Worm (Caenorhabditis elegans) whole organism, L3 larva: ENCODE measurements around the gene F25F2.1.

Source experiments
- R02D3.7 ChIP-seq: fragments of 150-350 bp; optimal IDR thresholded peaks from 2 replicates; lab custom pipeline; 2014; ENCODE audit warnings: missing biosample characterization, missing genetic modification characterization
- ZK546.5 ChIP-seq: sonication (generic microtip); optimal IDR thresholded peaks from 2 replicates; lab custom pipeline; 2017; ENCODE audit warnings: missing biosample characterization, missing genetic modification characterization
- aly-2 ChIP-seq: fragments of 150-350 bp; optimal IDR thresholded peaks from 2 replicates; lab custom pipeline; 2014; ENCODE audit warnings: missing biosample characterization, missing genetic modification characterization
- ama-1 ChIP-seq: fragments of 150-350 bp; optimal IDR thresholded peaks from 2 replicates; lab custom pipeline; 2018
- ceh-16 ChIP-seq: sonication (generic microtip); optimal IDR thresholded peaks from 2 replicates; lab custom pipeline; 2017; ENCODE audit warnings: missing biosample characterization, missing genetic modification characterization
- ceh-28 ChIP-seq: fragments of 150-350 bp; optimal IDR thresholded peaks from 2 replicates; lab custom pipeline; 2014; ENCODE audit warnings: missing biosample characterization, missing genetic modification reagents, missing genetic modification characterization
- ceh-82 ChIP-seq: fragments of 150-350 bp; optimal IDR thresholded peaks from 2 replicates; lab custom pipeline; 2014; ENCODE audit warnings: missing biosample characterization, missing genetic modification characterization
- ceh-9 ChIP-seq: sonication (generic microtip); optimal IDR thresholded peaks from 2 replicates; lab custom pipeline; 2018; ENCODE audit warnings: missing biosample characterization, missing genetic modification characterization
- daf-12 ChIP-seq: fragments of 150-350 bp; optimal IDR thresholded peaks from 2 replicates; lab custom pipeline; 2014; ENCODE audit warnings: missing biosample characterization, missing genetic modification reagents, missing genetic modification characterization
- egl-27 ChIP-seq: sonication (generic microtip); optimal IDR thresholded peaks from 4 replicates; lab custom pipeline; 2017; ENCODE audit warnings: missing biosample characterization, missing genetic modification reagents, missing genetic modification characterization
- egl-5 ChIP-seq: fragments of 150-350 bp; optimal IDR thresholded peaks from 2 replicates; lab custom pipeline; 2017; ENCODE audit warnings: missing biosample characterization, missing genetic modification reagents, missing genetic modification characterization, inconsistent platforms
- elt-1 ChIP-seq: fragments of 150-350 bp; optimal IDR thresholded peaks from 2 replicates; lab custom pipeline; 2014; ENCODE audit warnings: missing biosample characterization, missing genetic modification characterization
- elt-2 ChIP-seq: sonication (generic microtip); optimal IDR thresholded peaks from 2 replicates; lab custom pipeline; 2016; ENCODE audit warnings: missing genetic modification reagents, mild to moderate bottlenecking, missing genetic modification characterization, missing compliant biosample characterization
- elt-3 ChIP-seq, 3 experiments: fragments of 150-350 bp in 1 of 3; sonication (generic microtip) in 2 of 3; optimal IDR thresholded peaks; 2 replicates in 2 of 3; 4 replicates in 1 of 3; lab custom pipeline; 2014 to 2017; ENCODE audit warnings: missing biosample characterization in 3 of 3, missing genetic modification characterization in 3 of 3
- eor-1 ChIP-seq, 2 experiments: fragments of 150-350 bp; optimal IDR thresholded peaks; 2 replicates each; lab custom pipeline; 2014 to 2018; ENCODE audit warnings: missing biosample characterization in 2 of 2, missing genetic modification characterization in 2 of 2
- fkh-10 ChIP-seq: sonication (generic microtip); optimal IDR thresholded peaks from 2 replicates; lab custom pipeline; 2017; ENCODE audit warnings: missing biosample characterization, missing genetic modification reagents, missing genetic modification characterization
- fkh-2 ChIP-seq: fragments of 150-350 bp; optimal IDR thresholded peaks from 2 replicates; lab custom pipeline; 2014; ENCODE audit warnings: missing biosample characterization, missing genetic modification reagents, missing genetic modification characterization
- fos-1 ChIP-seq: fragments of 150-350 bp; optimal IDR thresholded peaks from 2 replicates; lab custom pipeline; 2014; ENCODE audit warnings: missing biosample characterization, missing genetic modification characterization
- hmg-11 ChIP-seq: sonication (generic microtip); optimal IDR thresholded peaks from 2 replicates; lab custom pipeline; 2016; ENCODE audit warnings: missing genetic modification characterization, missing compliant biosample characterization
- jun-1 ChIP-seq: fragments of 150-350 bp; optimal IDR thresholded peaks from 2 replicates; lab custom pipeline; 2014; ENCODE audit warnings: missing biosample characterization, missing genetic modification reagents, missing genetic modification characterization
- lin-15B ChIP-seq: fragments of 150-350 bp; optimal IDR thresholded peaks from 2 replicates; lab custom pipeline; 2014; ENCODE audit warnings: missing biosample characterization, missing genetic modification characterization
- lin-39 ChIP-seq: fragments of 150-350 bp; optimal IDR thresholded peaks from 2 replicates; lab custom pipeline; 2018; ENCODE audit warnings: missing biosample characterization, missing genetic modification reagents, missing genetic modification characterization
- lsy-12 ChIP-seq: sonication (generic microtip); optimal IDR thresholded peaks from 2 replicates; lab custom pipeline; 2016; ENCODE audit warnings: mild to moderate bottlenecking, missing genetic modification characterization, missing compliant biosample characterization
- mdl-1 ChIP-seq: fragments of 150-350 bp; optimal IDR thresholded peaks from 2 replicates; lab custom pipeline; 2014; ENCODE audit warnings: missing biosample characterization, missing genetic modification characterization
- mml-1 ChIP-seq: fragments of 150-350 bp; sonication (generic microtip); optimal IDR thresholded peaks from 3 replicates; lab custom pipeline; 2014; ENCODE audit warnings: missing biosample characterization, missing genetic modification characterization
- nfya-1 ChIP-seq: sonication (generic microtip); optimal IDR thresholded peaks from 2 replicates; lab custom pipeline; 2017; ENCODE audit warnings: missing genetic modification characterization, mild to moderate bottlenecking, missing compliant biosample characterization, antibody characterized with exemption, moderate library complexity; ENCODE audit not compliant: insufficient read depth
- nhr-11 ChIP-seq: fragments of 150-350 bp; optimal IDR thresholded peaks from 2 replicates; lab custom pipeline; 2014; ENCODE audit warnings: missing biosample characterization, missing genetic modification characterization
- nhr-12 ChIP-seq: fragments of 150-350 bp; optimal IDR thresholded peaks from 2 replicates; lab custom pipeline; 2014; ENCODE audit warnings: missing biosample characterization, missing genetic modification characterization
- nhr-23 ChIP-seq: fragments of 150-350 bp; optimal IDR thresholded peaks from 2 replicates; lab custom pipeline; 2014; ENCODE audit warnings: missing biosample characterization, missing genetic modification reagents, missing genetic modification characterization
- nhr-237 ChIP-seq: fragments of 150-350 bp; optimal IDR thresholded peaks from 2 replicates; lab custom pipeline; 2014; ENCODE audit warnings: missing biosample characterization, missing genetic modification characterization
- nhr-25 ChIP-seq: sonication (generic microtip); optimal IDR thresholded peaks from 2 replicates; lab custom pipeline; 2017; ENCODE audit warnings: missing biosample characterization, missing genetic modification characterization
- nhr-28 ChIP-seq: fragments of 150-350 bp; optimal IDR thresholded peaks from 2 replicates; lab custom pipeline; 2014; ENCODE audit warnings: missing biosample characterization, missing genetic modification characterization
- nhr-43 ChIP-seq: sonication (generic microtip); optimal IDR thresholded peaks from 2 replicates; lab custom pipeline; 2016; ENCODE audit warnings: mild to moderate bottlenecking, missing genetic modification characterization, missing compliant biosample characterization; ENCODE audit not compliant: poor library complexity, severe bottlenecking
- nhr-67 ChIP-seq: fragments of 150-350 bp; optimal IDR thresholded peaks from 2 replicates; lab custom pipeline; 2014; ENCODE audit warnings: missing biosample characterization, missing genetic modification characterization
- nhr-76 ChIP-seq: fragments of 150-350 bp; sonication (generic microtip); optimal IDR thresholded peaks from 5 replicates; lab custom pipeline; 2014; ENCODE audit warnings: missing biosample characterization, missing genetic modification characterization
- nhr-77 ChIP-seq: fragments of 150-350 bp; optimal IDR thresholded peaks from 2 replicates; lab custom pipeline; 2014; ENCODE audit warnings: missing biosample characterization, missing genetic modification characterization
- pha-4 ChIP-seq: fragments of 150-350 bp; optimal IDR thresholded peaks from 2 replicates; lab custom pipeline; 2014; ENCODE audit warnings: missing biosample characterization, missing genetic modification reagents, missing genetic modification characterization
- pqm-1 ChIP-seq: fragments of 150-350 bp; optimal IDR thresholded peaks from 2 replicates; lab custom pipeline; 2017; ENCODE audit warnings: missing biosample characterization, missing genetic modification characterization, inconsistent platforms
- sea-2 ChIP-seq: fragments of 150-350 bp; sonication (generic microtip); optimal IDR thresholded peaks from 4 replicates; lab custom pipeline; 2014; ENCODE audit warnings: missing biosample characterization, missing genetic modification reagents, missing genetic modification characterization
- skn-1 ChIP-seq: fragments of 150-350 bp; optimal IDR thresholded peaks from 2 replicates; lab custom pipeline; 2014; ENCODE audit warnings: missing biosample characterization, missing genetic modification characterization
- snpc-4 ChIP-seq: fragments of 150-350 bp; optimal IDR thresholded peaks from 2 replicates; lab custom pipeline; 2014; ENCODE audit warnings: missing biosample characterization, missing genetic modification characterization
- tbx-2 ChIP-seq: sonication (generic microtip); optimal IDR thresholded peaks from 2 replicates; lab custom pipeline; 2016; ENCODE audit warnings: mild to moderate bottlenecking, missing genetic modification characterization, missing compliant biosample characterization
- unc-39 ChIP-seq: sonication (generic microtip); optimal IDR thresholded peaks from 4 replicates; lab custom pipeline; 2017; ENCODE audit warnings: missing biosample characterization, missing genetic modification characterization
- unc-62 ChIP-seq: fragments of 150-350 bp; sonication (generic microtip); optimal IDR thresholded peaks from 4 replicates; lab custom pipeline; 2014; ENCODE audit warnings: missing biosample characterization, missing genetic modification reagents, missing genetic modification characterization
- zag-1 ChIP-seq: fragments of 150-350 bp; optimal IDR thresholded peaks from 2 replicates; lab custom pipeline; 2014; ENCODE audit warnings: missing biosample characterization, missing genetic modification characterization
- ztf-11 ChIP-seq: fragments of 150-350 bp; optimal IDR thresholded peaks from 2 replicates; lab custom pipeline; 2014; ENCODE audit warnings: missing biosample characterization, missing genetic modification characterization
- ztf-4 ChIP-seq: fragments of 150-350 bp; optimal IDR thresholded peaks from 2 replicates; lab custom pipeline; 2014; ENCODE audit warnings: missing biosample characterization, missing genetic modification characterization

The F25F2.1 gene

ce11 chrIII:4502559-4503240, 6.0 kb upstream of the F25F2.1 start:
- TF ChIP-seq fkh-2, result no peak
- no peak for TF ChIP-seq aly-2
- peak; percentile 55 for TF ChIP-seq nhr-25 (tag; lab: Kevin White, UChicago)
- no peak for TF ChIP-seq lin-39 (tag; lab: Kevin White, UChicago)
- no peak for TF ChIP-seq unc-62 (GFP tag; lab: Kevin White, UChicago)
- TF ChIP-seq tbx-2 (tag; lab: Kevin White, UChicago), result no peak
- TF ChIP-seq unc-39 (tag; lab: Kevin White, UChicago), result no peak
- no peak for TF ChIP-seq sea-2 (GFP tag; lab: Kevin White, UChicago)
- no peak for TF ChIP-seq nhr-76 (tag; lab: Kevin White, UChicago)
- TF ChIP-seq nhr-12 (tag; lab: Kevin White, UChicago), result no peak
- peak; percentile 41 for TF ChIP-seq nhr-43 (tag; lab: Kevin White, UChicago)
- TF ChIP-seq ceh-16 (tag; lab: Kevin White, UChicago), result no peak
- TF ChIP-seq ceh-28 (tag; lab: Kevin White, UChicago), result no peak
- TF ChIP-seq nhr-77 (tag; lab: Kevin White, UChicago), result no peak
- TF ChIP-seq skn-1 (tag; lab: Kevin White, UChicago), result no peak
- TF ChIP-seq ztf-4, result peak; percentile 23
- TF ChIP-seq lin-15B (tag; lab: Kevin White, UChicago), result no peak
- no peak for TF ChIP-seq elt-1 (tag; lab: Kevin White, UChicago)
- no peak for TF ChIP-seq eor-1 (tag; optimal IDR thresholded peaks at IDR 0.05; lab: Kevin White, UChicago)
- no peak for TF ChIP-seq elt-3 (tag; optimal IDR thresholded peaks at IDR 0.05; lab: Kevin White, UChicago)
- no peak for TF ChIP-seq ztf-11 (tag; lab: Kevin White, UChicago)
- TF ChIP-seq ama-1 (lab: Kevin White, UChicago), result no peak
- no peak for TF ChIP-seq egl-5 (tag; lab: Kevin White, UChicago)
- TF ChIP-seq hmg-11, result no peak
- TF ChIP-seq elt-2 (tag; lab: Kevin White, UChicago), result peak; percentile 84
- TF ChIP-seq ceh-9 (tag; lab: Kevin White, UChicago), result no peak
- no peak for TF ChIP-seq lsy-12
- TF ChIP-seq pha-4, result no peak
- TF ChIP-seq ZK546.5 (tag; lab: Kevin White, UChicago), result no peak
- TF ChIP-seq fos-1, result peak; percentile 28
- TF ChIP-seq jun-1, result peak; percentile 6
- TF ChIP-seq nhr-23 (tag; lab: Kevin White, UChicago), result no peak
- TF ChIP-seq egl-27, result no peak
- no peak for TF ChIP-seq nhr-237 (tag; lab: Kevin White, UChicago)
- no peak for TF ChIP-seq daf-12 (tag; lab: Kevin White, UChicago)
- TF ChIP-seq mdl-1 (tag; lab: Kevin White, UChicago), result no peak
- peak; percentile 53 for TF ChIP-seq pqm-1 (tag; lab: Kevin White, UChicago)
- no peak for TF ChIP-seq nhr-11 (tag; lab: Kevin White, UChicago)
- no peak for TF ChIP-seq nfya-1
- TF ChIP-seq nhr-67 (tag; lab: Kevin White, UChicago), result no peak
- TF ChIP-seq R02D3.7 (tag; lab: Kevin White, UChicago), result no peak
- TF ChIP-seq mml-1 (tag; lab: Kevin White, UChicago), result no peak
- no peak for TF ChIP-seq nhr-28
- TF ChIP-seq ceh-82 (tag; lab: Kevin White, UChicago), result no peak
- TF ChIP-seq zag-1 (tag; lab: Kevin White, UChicago), result no peak
- TF ChIP-seq fkh-10, result no peak
- no peak for TF ChIP-seq snpc-4 (tag; lab: Kevin White, UChicago)
